Worm (Caenorhabditis elegans) whole organism, young adult: ENCODE measurements around the gene K06H7.8.

Experiments
- F49E8.2 ChIP-seq: sonication (generic microtip); optimal IDR thresholded peaks from 3 replicates; lab custom pipeline; 2017; ENCODE audit warnings: missing genetic modification characterization, mild to moderate bottlenecking, missing compliant biosample characterization, antibody characterized with exemption, moderate library complexity; ENCODE audit not compliant: insufficient read depth
- F52B5.7 ChIP-seq: sonication (generic microtip); optimal IDR thresholded peaks from 2 replicates; lab custom pipeline; 2016; ENCODE audit warnings: mild to moderate bottlenecking, missing genetic modification characterization, missing compliant biosample characterization
- egl-44 ChIP-seq: fragments of 200-800 bp; sonication (Bioruptor generic); IDR thresholded peaks from 2 replicates; pipeline ENCODE4 v1.3.6; 2022; ENCODE audit warnings: missing genetic modification reagents, missing genetic modification characterization, missing compliant biosample characterization
- hmg-20 ChIP-seq: fragments of 200-800 bp; sonication (Bioruptor generic); IDR thresholded peaks from 2 replicates; pipeline ENCODE4 v1.3.6; 2022; ENCODE audit warnings: missing genetic modification reagents, missing genetic modification characterization, missing compliant biosample characterization
- nfya-1 ChIP-seq: sonication (generic microtip); optimal IDR thresholded peaks from 2 replicates; lab custom pipeline; 2017; ENCODE audit warnings: antibody characterized with exemption, missing compliant biosample characterization, missing genetic modification characterization, borderline replicate concordance; ENCODE audit not compliant: insufficient read depth
- sea-2 ChIP-seq: fragments of 200-800 bp; sonication (Bioruptor generic); IDR thresholded peaks from 2 replicates; pipeline ENCODE4 v1.3.6; 2022; ENCODE audit warnings: missing genetic modification characterization, missing compliant biosample characterization
- unc-62 ChIP-seq: fragments of 150-350 bp; optimal IDR thresholded peaks from 2 replicates; lab custom pipeline; 2014; ENCODE audit warnings: missing biosample characterization, missing genetic modification reagents, missing genetic modification characterization

DNA sequence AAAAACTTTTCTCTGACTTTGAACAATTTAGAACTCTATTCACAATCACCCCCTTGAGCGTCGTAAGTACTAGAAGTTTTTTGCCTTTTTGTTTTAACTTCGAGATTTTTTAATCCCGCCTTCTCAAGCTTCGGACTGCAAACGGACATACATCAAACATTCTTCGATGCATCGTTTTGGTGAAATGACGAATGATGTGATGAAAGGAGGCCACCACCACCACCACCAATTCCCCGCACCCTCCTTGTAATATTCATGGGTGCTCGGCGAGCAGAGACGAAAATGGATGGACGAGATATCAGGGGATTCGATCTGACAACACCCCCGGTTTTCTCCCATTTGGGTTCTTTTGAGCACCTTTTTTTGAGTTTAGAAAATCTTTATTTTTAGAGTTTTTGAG, 48.0 kb upstream of the K06H7.8 start:
- TF ChIP-seq unc-62 (no peak), egl-44 (GFP tag; lab: Robert Waterston, UW) (no peak), F49E8.2 (tag; lab: Kevin White, UChicago) (no peak), nfya-1 (tag; lab: Kevin White, UChicago) (no peak), F52B5.7 (tag; lab: Kevin White, UChicago) (no peak), sea-2 (GFP tag; lab: Robert Waterston, UW) (no peak), hmg-20 (GFP tag; lab: Robert Waterston, UW) (no peak)
